Worm (Caenorhabditis elegans): ENCODE results near the gene C03B1.2.

ce11 chrX:6338446-6338845 is 31.4 kb upstream of the C03B1.2 start:
- TF ChIP-seq ceh-19 (GFP tag; optimal IDR thresholded peaks at IDR 0.05) (no peak), odd-2 (tag; optimal IDR thresholded peaks at IDR 0.05) (no peak), rnt-1 (tag; optimal IDR thresholded peaks at IDR 0.05) (no peak), ama-1 (optimal IDR thresholded peaks at IDR 0.05) (no peak), pha-4 (tag; optimal IDR thresholded peaks at IDR 0.05) (no peak), K09A11.1 (tag; optimal IDR thresholded peaks at IDR 0.05; ENCODE audit: insufficient read depth) (no peak), tbx-2 (tag; optimal IDR thresholded peaks at IDR 0.05) (no peak), pros-1 (tag; optimal IDR thresholded peaks at IDR 0.05) (no peak), lin-11 (tag; optimal IDR thresholded peaks at IDR 0.05) (no peak)
